Fruit fly (Drosophila melanogaster): ENCODE measurements around the gene CG5618.
A peak's percentile ranks its signal among the peaks of the same experiment; 100 is the strongest.

CG5618 gene

DNA sequence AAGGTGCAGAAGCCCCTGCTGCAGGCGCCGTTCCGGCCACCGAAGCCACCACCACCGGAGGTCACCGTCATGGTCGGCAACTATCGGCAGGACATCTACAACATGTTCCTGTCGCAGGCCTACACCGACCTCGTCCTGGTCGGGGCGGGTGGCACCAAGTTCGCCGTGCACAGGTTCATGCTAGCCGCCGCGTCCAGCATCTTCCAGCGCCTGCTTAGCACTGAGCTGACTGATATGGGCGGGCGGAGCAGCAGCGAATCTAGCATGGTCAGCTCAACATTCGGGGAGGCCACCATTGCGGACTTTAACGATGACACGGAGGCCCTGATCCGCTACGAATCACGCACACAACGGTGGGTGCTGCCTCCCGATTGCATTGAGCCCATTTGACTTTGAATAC, 26.2 kb downstream of the CG5618 start:
- TF ChIP-seq CG7101 (tag; optimal IDR thresholded peaks at IDR 0.05) (no peak), ovo (GFP tag; optimal IDR thresholded peaks at IDR 0.05) (no peak), Hr96 (GFP tag; optimal IDR thresholded peaks at IDR 0.05) (no peak), CG1620 (GFP tag; optimal IDR thresholded peaks at IDR 0.05) (no peak), CG33017 (tag; optimal IDR thresholded peaks at IDR 0.05) (no peak), CG7045 (GFP tag; optimal IDR thresholded peaks at IDR 0.05) (no peak), CG14711 (tag; optimal IDR thresholded peaks at IDR 0.05) (no peak), cnc (optimal IDR thresholded peaks at IDR 0.05) (no peak), bab1 (GFP tag; optimal IDR thresholded peaks at IDR 0.05) (no peak), tj (GFP tag; optimal IDR thresholded peaks at IDR 0.05) (no peak), toe (GFP tag; optimal IDR thresholded peaks at IDR 0.05) (no peak), cic (GFP tag; optimal IDR thresholded peaks at IDR 0.05) (no peak), pad (GFP tag; optimal IDR thresholded peaks at IDR 0.05) (no peak), Clk (GFP tag; optimal IDR thresholded peaks at IDR 0.05) (no peak), kay (GFP tag; ENCODE audit: borderline replicate concordance) (no peak)

DNA sequence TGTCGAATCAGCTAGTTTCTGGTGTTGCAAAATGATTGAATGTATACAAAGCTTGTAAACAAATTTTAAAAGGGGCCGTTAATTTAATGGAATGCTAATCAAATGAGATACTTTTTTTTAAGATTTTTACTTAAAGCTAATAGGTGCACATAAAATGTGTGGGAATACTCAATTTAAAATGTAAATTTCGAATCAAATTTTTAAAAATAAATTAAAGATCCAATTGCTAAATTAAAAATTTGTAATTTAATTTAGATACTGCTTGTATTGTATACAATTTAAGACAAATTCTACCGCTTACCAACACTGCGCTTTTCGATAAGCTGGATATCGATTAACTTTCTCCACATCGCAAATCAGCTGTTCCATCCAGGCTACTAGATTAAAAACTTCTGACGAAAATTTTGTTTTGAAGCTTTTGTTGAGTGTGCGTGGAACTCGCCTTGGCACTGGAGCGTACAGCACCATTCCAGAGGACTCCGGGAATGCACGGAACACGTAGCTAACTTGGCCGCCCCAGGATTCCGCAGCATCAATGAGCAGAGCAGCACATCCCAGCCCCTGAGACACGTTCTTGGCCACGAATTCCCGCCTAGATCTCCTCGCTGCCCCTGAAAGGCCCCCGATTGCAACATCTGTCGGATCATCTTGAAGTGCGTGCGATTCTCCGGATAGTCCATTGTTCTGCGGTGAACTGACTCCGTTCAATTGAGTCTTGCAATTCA, 31.0 kb downstream of the CG5618 start, which contains the start of the genes CG5498 and fbl:
CG5498 (minus strand) TSS at position 24 of the 725 bp plus-strand sequence.
fbl (plus strand) TSS at position 344 of the 725 bp plus-strand sequence.
- TF ChIP-seq Hr96 (GFP tag; optimal IDR thresholded peaks at IDR 0.05), result peak; percentile 77
- peak; percentile 37 for TF ChIP-seq cic (GFP tag; optimal IDR thresholded peaks at IDR 0.05)
- peak; percentile 69 for TF ChIP-seq Clk (GFP tag; optimal IDR thresholded peaks at IDR 0.05)
- peak; percentile 85 for TF ChIP-seq CG33017 (tag; optimal IDR thresholded peaks at IDR 0.05)
- TF ChIP-seq ovo (GFP tag; optimal IDR thresholded peaks at IDR 0.05), result peak; percentile 59
- peak; percentile 99 for TF ChIP-seq tj (GFP tag; optimal IDR thresholded peaks at IDR 0.05)
- TF ChIP-seq toe (GFP tag; optimal IDR thresholded peaks at IDR 0.05), result peak; percentile 80
- TF ChIP-seq bab1 (GFP tag; optimal IDR thresholded peaks at IDR 0.05), result peak; percentile 78
- TF ChIP-seq Crg-1 (GFP tag; optimal IDR thresholded peaks at IDR 0.05), result peak; percentile 90
- peak; percentile 83 for TF ChIP-seq CG5204 (GFP tag; optimal IDR thresholded peaks at IDR 0.05)
- TF ChIP-seq CG1620 (GFP tag; optimal IDR thresholded peaks at IDR 0.05), result peak; percentile 81
- peak; percentile 69 for TF ChIP-seq Mnt (GFP tag; optimal IDR thresholded peaks at IDR 0.05)
- peak; percentile 84 for TF ChIP-seq CG14711 (tag; optimal IDR thresholded peaks at IDR 0.05)
- TF ChIP-seq cnc (optimal IDR thresholded peaks at IDR 0.05), result peak in 1 of 2 experiments; percentile 27
- peak; percentile 87 for TF ChIP-seq CG7101 (tag; optimal IDR thresholded peaks at IDR 0.05)
- peak; percentile 85 for TF ChIP-seq CG7045 (GFP tag; optimal IDR thresholded peaks at IDR 0.05)
- peak; percentile 75 for TF ChIP-seq CG12768 (GFP tag; optimal IDR thresholded peaks at IDR 0.05)
- peak; percentile 76 for TF ChIP-seq pad (GFP tag; optimal IDR thresholded peaks at IDR 0.05)
- peak; percentile 86 for TF ChIP-seq CG11617 (GFP tag; optimal IDR thresholded peaks at IDR 0.05)
- no peak for TF ChIP-seq kay (GFP tag; ENCODE audit: borderline replicate concordance)

DNA sequence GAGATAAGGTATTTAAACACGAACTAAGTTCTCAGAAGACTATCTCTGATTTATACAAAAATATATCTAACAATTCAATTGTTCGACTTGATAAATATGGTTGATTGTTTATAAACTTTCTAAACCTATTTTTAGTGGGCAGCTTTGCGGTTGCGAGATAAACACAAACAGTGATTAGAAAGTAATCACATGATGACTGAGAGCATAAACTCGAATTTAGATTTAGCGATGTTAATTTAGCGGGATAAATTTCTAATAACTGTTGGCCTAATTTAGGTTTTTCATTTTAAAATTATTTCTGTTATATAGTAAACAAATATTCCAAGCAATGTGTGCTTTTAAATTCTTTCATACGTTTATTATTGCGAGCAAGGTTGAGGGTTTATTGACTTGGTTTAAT, 31.8 kb downstream of the CG5618 start:
- peak; percentile 93 for TF ChIP-seq kay (GFP tag; ENCODE audit: borderline replicate concordance)
- TF ChIP-seq tj (GFP tag; optimal IDR thresholded peaks at IDR 0.05), result no peak
- TF ChIP-seq pad (GFP tag; optimal IDR thresholded peaks at IDR 0.05), result no peak
- TF ChIP-seq CG1620 (GFP tag; optimal IDR thresholded peaks at IDR 0.05), result no peak

DNA sequence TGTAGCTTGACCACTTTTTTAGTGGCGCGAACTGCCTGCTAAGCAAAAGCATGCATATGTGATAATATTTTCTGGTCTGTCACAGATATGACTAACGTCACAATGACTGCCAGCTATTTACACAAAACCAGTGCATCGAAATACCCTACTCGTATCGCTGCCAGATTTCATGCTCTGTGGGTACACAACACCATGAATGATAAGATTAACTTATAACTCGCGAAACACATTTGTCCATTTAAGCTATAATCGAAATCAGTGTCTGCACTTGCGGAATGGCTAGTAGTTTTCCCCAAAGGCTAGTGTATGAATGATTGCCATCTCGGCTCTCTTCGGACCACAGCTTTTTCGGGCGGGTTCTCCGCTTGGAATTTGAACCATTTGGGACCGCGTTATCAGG, 32.2 kb downstream of the CG5618 start:
- TF ChIP-seq pad (GFP tag; optimal IDR thresholded peaks at IDR 0.05) (no peak), cic (GFP tag; optimal IDR thresholded peaks at IDR 0.05) (peak; percentile 51), Clk (GFP tag; optimal IDR thresholded peaks at IDR 0.05) (no peak), CG7101 (tag; optimal IDR thresholded peaks at IDR 0.05) (no peak), CG5204 (GFP tag; optimal IDR thresholded peaks at IDR 0.05) (no peak), CG14711 (tag; optimal IDR thresholded peaks at IDR 0.05) (no peak), CG11617 (GFP tag; optimal IDR thresholded peaks at IDR 0.05) (no peak), CG12768 (GFP tag; optimal IDR thresholded peaks at IDR 0.05) (no peak), Hr96 (GFP tag; optimal IDR thresholded peaks at IDR 0.05) (no peak), toe (GFP tag; optimal IDR thresholded peaks at IDR 0.05) (no peak), tj (GFP tag; optimal IDR thresholded peaks at IDR 0.05) (peak; percentile 70), CG1620 (GFP tag; optimal IDR thresholded peaks at IDR 0.05) (no peak), ovo (GFP tag; optimal IDR thresholded peaks at IDR 0.05) (no peak), CG7045 (GFP tag; optimal IDR thresholded peaks at IDR 0.05) (peak; percentile 15), Crg-1 (GFP tag; optimal IDR thresholded peaks at IDR 0.05) (no peak), cnc (optimal IDR thresholded peaks at IDR 0.05) (peak in 1 of 2 experiments; percentile 39), Mnt (GFP tag; optimal IDR thresholded peaks at IDR 0.05) (peak; percentile 1), kay (GFP tag; ENCODE audit: borderline replicate concordance) (peak; percentile 85), bab1 (GFP tag; optimal IDR thresholded peaks at IDR 0.05) (no peak)

DNA sequence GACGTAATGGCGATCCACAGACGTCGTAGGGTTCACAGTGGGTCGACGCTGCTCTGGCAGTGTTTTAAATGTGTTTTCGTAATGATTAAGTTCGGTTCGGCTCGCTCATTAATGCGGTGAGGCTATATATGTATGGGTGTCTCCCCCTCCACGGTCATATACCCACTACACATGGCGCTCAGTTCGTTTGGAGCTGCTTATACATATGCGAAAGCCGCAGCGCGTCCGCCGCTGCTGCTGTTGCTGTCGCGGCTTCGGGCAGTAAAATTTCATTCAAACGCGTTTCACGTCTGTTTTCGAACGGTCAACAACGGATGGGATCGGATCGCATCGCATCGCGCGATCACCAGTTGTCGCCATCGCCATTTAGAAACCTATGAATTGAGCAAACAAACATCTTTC, 32.7 kb downstream of the CG5618 start:
- TF ChIP-seq CG33017 (tag; optimal IDR thresholded peaks at IDR 0.05) (no peak), tj (GFP tag; optimal IDR thresholded peaks at IDR 0.05) (peak; percentile 11), ovo (GFP tag; optimal IDR thresholded peaks at IDR 0.05) (peak; percentile 30), CG5204 (GFP tag; optimal IDR thresholded peaks at IDR 0.05) (no peak), CG11617 (GFP tag; optimal IDR thresholded peaks at IDR 0.05) (no peak), kay (GFP tag; ENCODE audit: borderline replicate concordance) (no peak), bab1 (GFP tag; optimal IDR thresholded peaks at IDR 0.05) (no peak), CG7045 (GFP tag; optimal IDR thresholded peaks at IDR 0.05) (peak; percentile 19), cic (GFP tag; optimal IDR thresholded peaks at IDR 0.05) (peak; percentile 91), CG14711 (tag; optimal IDR thresholded peaks at IDR 0.05) (no peak), Crg-1 (GFP tag; optimal IDR thresholded peaks at IDR 0.05) (no peak), Clk (GFP tag; optimal IDR thresholded peaks at IDR 0.05) (peak; percentile 3), CG1620 (GFP tag; optimal IDR thresholded peaks at IDR 0.05) (no peak), CG12768 (GFP tag; optimal IDR thresholded peaks at IDR 0.05) (peak; percentile 57), cnc (optimal IDR thresholded peaks at IDR 0.05) (no peak), Mnt (GFP tag; optimal IDR thresholded peaks at IDR 0.05) (peak; percentile 76), toe (GFP tag; optimal IDR thresholded peaks at IDR 0.05) (no peak), Hr96 (GFP tag; optimal IDR thresholded peaks at IDR 0.05) (peak; percentile 46), pad (GFP tag; optimal IDR thresholded peaks at IDR 0.05) (peak; percentile 93), CG7101 (tag; optimal IDR thresholded peaks at IDR 0.05) (no peak)

Measured in whole organism, adult.